Fruit fly (Drosophila melanogaster): Measurements from ENCODE around the gene Pdss2.

Gene Pdss2

DNA sequence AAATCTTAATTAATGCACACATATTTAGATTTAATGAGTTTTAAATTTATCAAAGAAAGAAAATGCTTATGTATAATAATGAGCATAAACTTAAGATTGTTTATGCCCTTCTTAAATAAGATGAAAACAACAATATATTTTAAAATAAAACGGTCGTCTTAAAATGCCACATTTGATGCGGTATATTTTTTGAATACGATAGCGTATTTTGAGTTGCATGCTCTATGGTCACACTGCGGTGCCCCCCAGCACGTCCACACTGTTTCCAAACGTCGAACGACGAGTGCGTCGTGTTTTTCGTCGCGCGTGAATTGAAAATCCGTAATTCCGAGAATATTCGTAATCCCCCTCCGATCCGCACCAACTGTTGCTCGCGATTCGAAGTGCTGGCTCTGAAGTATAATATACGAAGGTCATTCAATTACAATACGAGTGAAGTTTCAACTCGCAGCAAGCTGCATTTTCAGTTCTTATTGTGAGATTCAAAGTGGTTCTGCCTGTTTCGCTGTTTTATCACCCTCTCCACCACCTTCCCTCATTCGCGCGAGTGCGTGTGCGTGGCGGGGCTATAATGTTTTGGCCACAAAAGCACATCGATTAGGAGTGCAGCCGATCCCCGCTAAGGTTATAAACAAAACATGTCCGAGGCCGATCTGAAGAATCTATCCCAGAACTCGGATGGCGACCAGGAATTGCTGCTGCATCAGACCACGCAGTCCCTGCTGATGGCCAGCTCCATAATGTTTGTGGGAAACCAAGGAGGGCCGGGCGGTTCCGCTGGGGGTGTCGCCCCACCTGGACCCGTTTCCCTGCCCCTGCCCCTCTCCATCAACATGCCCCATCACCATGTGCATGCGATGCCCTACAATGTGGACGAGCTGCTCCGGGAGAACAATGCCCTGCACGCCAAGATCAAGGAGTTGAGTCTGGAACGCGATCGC is 6.8 kb downstream of the Pdss2 start, which contains the start of gene siz (continued):
- TF ChIP-seq kni (GFP tag; optimal IDR thresholded peaks at IDR 0.05) (peak; percentile 2), CG5180 (GFP tag; optimal IDR thresholded peaks at IDR 0.05) (no peak), CG6765 (GFP tag; optimal IDR thresholded peaks at IDR 0.05) (peak; percentile 14), CTCF (GFP tag; optimal IDR thresholded peaks at IDR 0.05) (peak; percentile 5), org-1 (GFP tag; optimal IDR thresholded peaks at IDR 0.05) (no peak), Side (GFP tag; optimal IDR thresholded peaks at IDR 0.05) (no peak), CoRest (tag; optimal IDR thresholded peaks at IDR 0.05) (peak; percentile 54), Jarid2 (GFP tag; optimal IDR thresholded peaks at IDR 0.05) (peak; percentile 94), Opbp (GFP tag; IDR thresholded peaks at IDR 0.05; ENCODE audit: partially characterized antibody) (peak; percentile 46; the same call in 2 of the 3 replicates), CG6272 (GFP tag; IDR thresholded peaks at IDR 0.05) (no peak), CG4617 (GFP tag; optimal IDR thresholded peaks at IDR 0.05; ENCODE audit: borderline replicate concordance) (peak; percentile 12), CG13296 (GFP tag; optimal IDR thresholded peaks at IDR 0.05) (peak; percentile 47), HmgD (GFP tag; optimal IDR thresholded peaks at IDR 0.05) (peak; percentile 17), Xbp1 (GFP tag; optimal IDR thresholded peaks at IDR 0.05) (no peak), jumu (GFP tag; optimal IDR thresholded peaks at IDR 0.05) (no peak), Dek (tag; optimal IDR thresholded peaks at IDR 0.05) (no peak), wdn (GFP tag; IDR thresholded peaks at IDR 0.05) (no peak), CG4707 (GFP tag; optimal IDR thresholded peaks at IDR 0.05) (no peak), CG17802 (tag; optimal IDR thresholded peaks at IDR 0.05) (no peak), BEAF-32 (GFP tag; optimal IDR thresholded peaks at IDR 0.05) (peak; percentile 55), zfh2 (GFP tag; optimal IDR thresholded peaks at IDR 0.05) (no peak), CG2889 (GFP tag; IDR thresholded peaks at IDR 0.05) (no peak), slbo (GFP tag; IDR thresholded peaks at IDR 0.05) (no peak), GATAe (GFP tag; conservative IDR thresholded peaks at IDR 0.05) (no peak), sim (GFP tag; IDR thresholded peaks at IDR 0.05) (no peak), fd96Cb (tag; optimal IDR thresholded peaks at IDR 0.05) (no peak), CG30020 (tag; optimal IDR thresholded peaks at IDR 0.05) (peak; percentile 35), dimm (GFP tag; IDR thresholded peaks at IDR 0.05) (no peak), CG17385 (GFP tag; optimal IDR thresholded peaks at IDR 0.05) (peak; percentile 23), Drgx (GFP tag; IDR thresholded peaks at IDR 0.05) (no peak), CG8478 (optimal IDR thresholded peaks at IDR 0.05) (no peak), CG10959 (GFP tag; IDR thresholded peaks at IDR 0.05) (no peak), CG1792 (GFP tag; optimal IDR thresholded peaks at IDR 0.05) (no peak), ac (GFP tag; optimal IDR thresholded peaks at IDR 0.05) (no peak), btn (GFP tag; optimal IDR thresholded peaks at IDR 0.05) (no peak), ham (GFP tag; IDR thresholded peaks at IDR 0.05) (no peak), bowl (GFP tag; IDR thresholded peaks at IDR 0.05) (no peak), CG2120 (GFP tag; optimal IDR thresholded peaks at IDR 0.05) (peak; percentile 39), bab2 (GFP tag; optimal IDR thresholded peaks at IDR 0.05) (no peak), tup (GFP tag; optimal IDR thresholded peaks at IDR 0.05) (no peak), CG7556 (GFP tag; optimal IDR thresholded peaks at IDR 0.05) (peak; percentile 26), hb (GFP tag; IDR thresholded peaks at IDR 0.05; ENCODE audit: partially characterized antibody) (no peak), CG33213 (GFP tag; optimal IDR thresholded peaks at IDR 0.05) (no peak), BtbVII (GFP tag; optimal IDR thresholded peaks at IDR 0.05) (no peak), dm (GFP tag; optimal IDR thresholded peaks at IDR 0.05) (no peak), Stat92E (GFP tag; optimal IDR thresholded peaks at IDR 0.05) (peak in 1 of 3 experiments; percentile 94), CG10979 (tag; optimal IDR thresholded peaks at IDR 0.05) (peak; percentile 8), seq (GFP tag; IDR thresholded peaks at IDR 0.05) (no peak), CG7786 (GFP tag; optimal IDR thresholded peaks at IDR 0.05) (no peak), CG33557 (GFP tag; optimal IDR thresholded peaks at IDR 0.05) (peak; percentile 48)
